Worm (Caenorhabditis elegans): ENCODE data around the gene mig-6.

DNA sequence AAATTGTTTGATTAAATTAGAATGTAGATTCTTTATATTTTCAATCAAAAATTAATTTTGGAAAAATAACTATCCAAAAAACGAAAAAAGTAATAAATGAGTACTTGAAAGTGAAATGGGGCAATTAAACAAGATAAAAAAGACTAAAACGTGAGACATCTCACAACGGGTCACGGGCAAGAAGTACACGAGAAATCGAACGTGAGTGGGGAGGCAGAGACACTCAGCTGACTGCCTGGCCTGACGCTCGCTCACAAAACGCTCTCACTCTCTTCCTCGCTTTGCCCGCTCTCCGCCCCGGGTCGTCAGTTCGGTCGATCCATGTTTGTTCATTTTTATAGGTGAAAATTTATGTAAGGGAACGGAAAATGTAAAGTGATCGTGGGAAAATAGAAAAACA, 21.2 kb downstream of the mig-6 start:
- TF ChIP-seq flt-1 (GFP tag; IDR thresholded peaks at IDR 0.05) (no peak), T22C8.4 (GFP tag; IDR thresholded peaks at IDR 0.05) (no peak), ref-1 (GFP tag; conservative IDR thresholded peaks at IDR 0.05) (no peak), cog-1 (tag; optimal IDR thresholded peaks at IDR 0.05) (peak; percentile 1), klf-2 (GFP tag; conservative IDR thresholded peaks at IDR 0.05) (no peak), tab-1 (GFP tag; IDR thresholded peaks at IDR 0.05) (no peak), ztf-29 (GFP tag; IDR thresholded peaks at IDR 0.05) (no peak), ztf-23 (GFP tag; IDR thresholded peaks at IDR 0.05) (no peak), med-1 (GFP tag; optimal IDR thresholded peaks at IDR 0.05; ENCODE audit: insufficient read depth) (no peak)

Data from whole organism, midembryonic.